Fruit fly (Drosophila melanogaster) ovary, adult (tissue): ENCODE results near the gene ppk28.

Experiments
- CG17801 ChIP-seq: fragments of 200-800 bp; optimal IDR thresholded peaks from 2 replicates; lab custom pipeline; 2019; ENCODE audit warnings: missing biosample characterization, mild to moderate bottlenecking, missing genetic modification characterization, moderate library complexity; ENCODE audit not compliant: partially characterized antibody

ppk28 gene

dm6 chrX:16805768-16806167 lies at the start of gene ppk28:
Gene ppk28 (plus strand): TSS chrX:16806068.
- TF ChIP-seq CG17801 (GFP tag; lab: Kevin White, UChicago): no peak

dm6 chrX:16757645-16758044 lies 48.2 kb upstream of the ppk28 start:
- TF ChIP-seq CG17801 (GFP tag; lab: Kevin White, UChicago): no peak

- no peak for TF ChIP-seq CG17801 (GFP tag; lab: Kevin White, UChicago)
These were observed 45.3 kb upstream of the ppk28 start for dm6 chrX:16760542-16760941.

- TF ChIP-seq CG17801 (GFP tag; lab: Kevin White, UChicago): no peak
These were observed 44.3 kb upstream of the ppk28 start for dm6 chrX:16761531-16761930.

dm6 chrX:16764955-16765354 lies 40.9 kb upstream of the ppk28 start:
- TF ChIP-seq CG17801 (GFP tag; lab: Kevin White, UChicago): no peak

- TF ChIP-seq CG17801 (GFP tag; lab: Kevin White, UChicago): no peak
These were observed 40.1 kb upstream of the ppk28 start for dm6 chrX:16765809-16766208.

dm6 chrX:16766868-16767431 lies 38.9 kb upstream of the ppk28 start:
- no peak for TF ChIP-seq CG17801 (GFP tag; lab: Kevin White, UChicago)

dm6 chrX:16768770-16769169 lies 37.1 kb upstream of the ppk28 start:
- TF ChIP-seq CG17801 (GFP tag; lab: Kevin White, UChicago): no peak

dm6 chrX:16772882-16773827 lies 32.7 kb upstream of the ppk28 start:
- TF ChIP-seq CG17801 (GFP tag; lab: Kevin White, UChicago): no peak

- no peak for TF ChIP-seq CG17801 (GFP tag; lab: Kevin White, UChicago)
These were observed 31.4 kb upstream of the ppk28 start for dm6 chrX:16774201-16775061.

- TF ChIP-seq CG17801 (GFP tag; lab: Kevin White, UChicago): no peak
These were observed 30.8 kb upstream of the ppk28 start for dm6 chrX:16775083-16775482.

dm6 chrX:16778138-16778672 lies 27.7 kb upstream of the ppk28 start:
- TF ChIP-seq CG17801 (GFP tag; lab: Kevin White, UChicago): no peak

dm6 chrX:16780244-16780643 lies 25.6 kb upstream of the ppk28 start:
- peak; percentile 75 for TF ChIP-seq CG17801 (GFP tag; lab: Kevin White, UChicago)

- no peak for TF ChIP-seq CG17801 (GFP tag; lab: Kevin White, UChicago)
These were observed 24.8 kb upstream of the ppk28 start for dm6 chrX:16781055-16781454.
